Worm (Caenorhabditis elegans) whole organism, mixed stage, embryonic: ENCODE results near the gene mapk-15.

Experiments used
- M03D4.4 ChIP-seq: sonication (generic microtip); optimal IDR thresholded peaks from 2 replicates; lab custom pipeline; 2017; ENCODE audit warnings: mild to moderate bottlenecking, missing genetic modification characterization, missing compliant biosample characterization
- bed-3 ChIP-seq: fragments of 200-800 bp; sonication (Bioruptor generic); optimal IDR thresholded peaks from 3 replicates; lab custom pipeline; 2018; ENCODE audit warnings: mild to moderate bottlenecking, missing genetic modification characterization, moderate library complexity, missing compliant biosample characterization
- blmp-1 ChIP-seq: fragments of 150-350 bp; optimal IDR thresholded peaks from 2 replicates; lab custom pipeline; 2014; ENCODE audit warnings: missing biosample characterization, missing genetic modification characterization
- ceh-43 ChIP-seq: fragments of 200-800 bp; sonication (Bioruptor generic); optimal IDR thresholded peaks from 2 replicates; lab custom pipeline; 2018; ENCODE audit warnings: mild to moderate bottlenecking, missing genetic modification characterization, moderate library complexity, missing compliant biosample characterization
- ceh-83 ChIP-seq: fragments of 200-800 bp; sonication (Bioruptor generic); optimal IDR thresholded peaks from 2 replicates; lab custom pipeline; 2018; ENCODE audit warnings: mild to moderate bottlenecking, missing genetic modification characterization, missing compliant biosample characterization
- ces-1 ChIP-seq: fragments of 150-350 bp; optimal IDR thresholded peaks from 2 replicates; lab custom pipeline; 2014; ENCODE audit warnings: missing biosample characterization, missing genetic modification reagents, missing genetic modification characterization
- cnd-1 ChIP-seq: fragments of 200-800 bp; sonication (Bioruptor generic); optimal IDR thresholded peaks from 2 replicates; lab custom pipeline; 2018; ENCODE audit warnings: mild to moderate bottlenecking, missing genetic modification characterization, missing compliant biosample characterization
- drap-1 ChIP-seq: fragments of 200-800 bp; sonication (Bioruptor generic); optimal IDR thresholded peaks from 3 replicates; lab custom pipeline; 2018; ENCODE audit warnings: mild to moderate bottlenecking, missing genetic modification characterization, missing compliant biosample characterization
- elt-1 ChIP-seq: sonication (generic microtip); optimal IDR thresholded peaks from 2 replicates; lab custom pipeline; 2017; ENCODE audit warnings: missing genetic modification characterization, mild to moderate bottlenecking, missing compliant biosample characterization, antibody characterized with exemption, moderate library complexity, borderline replicate concordance; ENCODE audit not compliant: insufficient read depth
- flh-1 ChIP-seq: fragments of 200-800 bp; sonication (Bioruptor generic); optimal IDR thresholded peaks from 2 replicates; lab custom pipeline; 2018; ENCODE audit warnings: mild to moderate bottlenecking, missing genetic modification characterization, moderate library complexity, missing compliant biosample characterization
- ham-2 ChIP-seq: fragments of 200-800 bp; sonication (Bioruptor generic); optimal IDR thresholded peaks from 2 replicates; lab custom pipeline; 2018; ENCODE audit warnings: mild to moderate bottlenecking, missing genetic modification characterization, missing compliant biosample characterization
- lin-13 ChIP-seq: fragments of 150-350 bp; optimal IDR thresholded peaks from 2 replicates; lab custom pipeline; 2014; ENCODE audit warnings: missing biosample characterization, missing genetic modification characterization
- lin-32 ChIP-seq: fragments of 200-800 bp; sonication (Bioruptor generic); optimal IDR thresholded peaks from 2 replicates; lab custom pipeline; 2018; ENCODE audit warnings: mild to moderate bottlenecking, missing genetic modification characterization, missing compliant biosample characterization
- mep-1 ChIP-seq: fragments of 150-350 bp; optimal IDR thresholded peaks from 2 replicates; lab custom pipeline; 2017; ENCODE audit warnings: missing biosample characterization, missing genetic modification reagents, missing genetic modification characterization, inconsistent platforms
- nhr-12 ChIP-seq: fragments of 150-350 bp; optimal IDR thresholded peaks from 2 replicates; lab custom pipeline; 2014; ENCODE audit warnings: missing biosample characterization, missing genetic modification characterization
- nhr-2 ChIP-seq: fragments of 150-350 bp; optimal IDR thresholded peaks from 2 replicates; lab custom pipeline; 2014; ENCODE audit warnings: missing biosample characterization, missing genetic modification characterization
- nhr-28 ChIP-seq: fragments of 150-350 bp; optimal IDR thresholded peaks from 2 replicates; lab custom pipeline; 2014; ENCODE audit warnings: missing biosample characterization, missing genetic modification characterization
- nhr-76 ChIP-seq: sonication (generic microtip); optimal IDR thresholded peaks from 2 replicates; lab custom pipeline; 2017; ENCODE audit warnings: missing biosample characterization, missing genetic modification characterization
- sem-2 ChIP-seq: fragments of 200-800 bp; sonication (Bioruptor generic); optimal IDR thresholded peaks from 2 replicates; lab custom pipeline; 2018; ENCODE audit warnings: mild to moderate bottlenecking, missing genetic modification characterization, missing compliant biosample characterization
- snpc-4 ChIP-seq: fragments of 150-350 bp; optimal IDR thresholded peaks from 2 replicates; lab custom pipeline; 2014; ENCODE audit warnings: missing biosample characterization, missing genetic modification characterization
- sptf-1 ChIP-seq: sonication (generic microtip); optimal IDR thresholded peaks from 2 replicates; lab custom pipeline; 2017; ENCODE audit warnings: mild to moderate bottlenecking, missing genetic modification characterization, moderate library complexity, missing compliant biosample characterization
- tbx-8 ChIP-seq: fragments of 200-800 bp; sonication (Bioruptor generic); optimal IDR thresholded peaks from 2 replicates; lab custom pipeline; 2018; ENCODE audit warnings: mild to moderate bottlenecking, missing genetic modification characterization, moderate library complexity, missing compliant biosample characterization
- unc-120 ChIP-seq: sonication (generic microtip); optimal IDR thresholded peaks from 2 replicates; lab custom pipeline; 2017; ENCODE audit warnings: missing genetic modification characterization, missing compliant biosample characterization; ENCODE audit not compliant: poor library complexity, severe bottlenecking
- unc-39 ChIP-seq: fragments of 150-350 bp; optimal IDR thresholded peaks from 2 replicates; lab custom pipeline; 2014; ENCODE audit warnings: missing biosample characterization, missing genetic modification characterization

Gene mapk-15

ce11 chrIII:6067557-6067956 is at the start of gene mapk-15:
TSS of gene mapk-15 (plus strand) at chrIII:6067857.
- no peak for TF ChIP-seq nhr-28 (tag; lab: Kevin White, UChicago)
- TF ChIP-seq nhr-12 = no peak
- TF ChIP-seq bed-3 (GFP tag; lab: Kevin White, UChicago) = no peak
- TF ChIP-seq unc-120 (tag; lab: Kevin White, UChicago) = no peak
- no peak for TF ChIP-seq ces-1 (GFP tag; lab: Kevin White, UChicago)
- TF ChIP-seq sptf-1 (tag; lab: Kevin White, UChicago) = no peak

- TF ChIP-seq unc-39 (tag; lab: Kevin White, UChicago) (no peak), nhr-2 (peak; percentile 70), ces-1 (GFP tag; lab: Kevin White, UChicago) (no peak), mep-1 (tag; lab: Kevin White, UChicago) (peak; percentile 72), snpc-4 (tag; lab: Kevin White, UChicago) (no peak), tbx-8 (GFP tag; lab: Kevin White, UChicago) (no peak)
Measured at ce11 chrIII:6019512-6020209, 48.0 kb upstream of the mapk-15 start, which contains the start of the genes npp-10 and cyk-3. TSS of gene npp-10 (minus strand) at chrIII:6019562. TSS of gene cyk-3 (plus strand) at chrIII:6020159.

- TF ChIP-seq cnd-1 (tag; lab: Kevin White, UChicago) (no peak), M03D4.4 (tag; lab: Kevin White, UChicago) (no peak), nhr-2 (no peak), ces-1 (GFP tag; lab: Kevin White, UChicago) (no peak), ham-2 (no peak), unc-39 (tag; lab: Kevin White, UChicago) (no peak), elt-1 (tag; lab: Kevin White, UChicago) (no peak), ceh-83 (no peak), mep-1 (tag; lab: Kevin White, UChicago) (no peak), unc-120 (tag; lab: Kevin White, UChicago) (no peak), sptf-1 (tag; lab: Kevin White, UChicago) (no peak), ceh-43 (GFP tag; lab: Kevin White, UChicago) (no peak), flh-1 (no peak)
- TF ChIP-seq, all 35 proteins: peak for 0
Measured at ce11 chrIII:6028432-6028831, 39.2 kb upstream of the mapk-15 start, which contains the start of gene tbx-7. TSS of gene tbx-7 (minus strand) at chrIII:6028532.

ce11 chrIII:6030483-6030882 is 37.2 kb upstream of the mapk-15 start, which contains the start of gene ZK328.6:
TSS of gene ZK328.6 (minus strand) at chrIII:6030583.
- TF ChIP-seq M03D4.4 (tag; lab: Kevin White, UChicago) (no peak), drap-1 (GFP tag; lab: Kevin White, UChicago) (no peak), flh-1 (no peak), tbx-8 (GFP tag; lab: Kevin White, UChicago) (no peak)

ce11 chrIII:6039370-6039769 is 28.3 kb upstream of the mapk-15 start, which contains the start of gene ift-139:
TSS of gene ift-139 (minus strand) at chrIII:6039470.
- TF ChIP-seq sem-2 (GFP tag; lab: Kevin White, UChicago) (no peak), sptf-1 (tag; lab: Kevin White, UChicago) (no peak), bed-3 (GFP tag; lab: Kevin White, UChicago) (no peak), lin-13 (no peak), snpc-4 (tag; lab: Kevin White, UChicago) (no peak)
- TF ChIP-seq, all 35 proteins: peak for 0

- no peak for TF ChIP-seq nhr-76 (tag; lab: Kevin White, UChicago)
- TF ChIP-seq nhr-2 = peak; percentile 29
- no peak for TF ChIP-seq bed-3 (GFP tag; lab: Kevin White, UChicago)
- TF ChIP-seq sptf-1 (tag; lab: Kevin White, UChicago) = no peak
- no peak for TF ChIP-seq blmp-1 (tag; lab: Kevin White, UChicago)
- TF ChIP-seq, all 35 proteins: peak for 1
Measured at ce11 chrIII:6046881-6047280, 20.8 kb upstream of the mapk-15 start, which contains the start of gene tbx-11. TSS of gene tbx-11 (minus strand) at chrIII:6046981.

ce11 chrIII:6055706-6056105 is 12.0 kb upstream of the mapk-15 start, which contains the start of gene F40H6.5:
TSS of gene F40H6.5 (minus strand) at chrIII:6055806.
- no peak for TF ChIP-seq ham-2
- no peak for TF ChIP-seq ceh-43 (GFP tag; lab: Kevin White, UChicago)
- no peak for TF ChIP-seq lin-32 (GFP tag; lab: Kevin White, UChicago)
